Worm (Caenorhabditis elegans): ENCODE measurements around the gene F57C2.5.

Gene F57C2.5

ce11 chrII:14540551-14540950 is 12.5 kb upstream of the F57C2.5 start:
- TF ChIP-seq Y53F4B.3 (GFP tag; IDR thresholded peaks at IDR 0.05) (no peak), tbx-9 (tag; optimal IDR thresholded peaks at IDR 0.05; ENCODE audit: borderline replicate concordance) (no peak), rcor-1 (GFP tag; IDR thresholded peaks at IDR 0.05) (no peak), K12H6.12 (tag; optimal IDR thresholded peaks at IDR 0.05) (no peak), nfyb-1 (GFP tag; IDR thresholded peaks at IDR 0.05) (no peak), snpc-1.3 (tag; optimal IDR thresholded peaks at IDR 0.05; ENCODE audit: insufficient read depth) (no peak), lin-40 (tag; optimal IDR thresholded peaks at IDR 0.05) (no peak), mel-28 (tag; optimal IDR thresholded peaks at IDR 0.05; ENCODE audit: borderline replicate concordance) (no peak), zfh-2 (GFP tag; conservative IDR thresholded peaks at IDR 0.05) (no peak), rpc-1 (optimal IDR thresholded peaks at IDR 0.05) (no peak), rpc-1 (tag; optimal IDR thresholded peaks at IDR 0.05) (no peak), nhr-90 (tag; optimal IDR thresholded peaks at IDR 0.05) (no peak), pha-4 (tag; optimal IDR thresholded peaks at IDR 0.05) (no peak), madf-6 (GFP tag; IDR thresholded peaks at IDR 0.05) (no peak), ceh-27 (GFP tag; optimal IDR thresholded peaks at IDR 0.05) (no peak), snpc-3.4 (tag; optimal IDR thresholded peaks at IDR 0.05) (no peak), ztf-22 (GFP tag; optimal IDR thresholded peaks at IDR 0.05) (no peak), cebp-2 (GFP tag; IDR thresholded peaks at IDR 0.05) (no peak), B0336.3 (GFP tag; IDR thresholded peaks at IDR 0.05) (no peak), sea-2 (GFP tag; IDR thresholded peaks at IDR 0.05) (no peak)

- no peak for TF ChIP-seq die-1 (tag; optimal IDR thresholded peaks at IDR 0.05)
- no peak for TF ChIP-seq hrde-1 (tag; optimal IDR thresholded peaks at IDR 0.05; ENCODE audit: borderline replicate concordance)
- TF ChIP-seq B0261.1 (tag; optimal IDR thresholded peaks at IDR 0.05): no peak
- no peak for TF ChIP-seq fkh-3 (tag; optimal IDR thresholded peaks at IDR 0.05)
- TF ChIP-seq dpff-1 (tag; optimal IDR thresholded peaks at IDR 0.05): no peak
- no peak for TF ChIP-seq zfh-2 (GFP tag; conservative IDR thresholded peaks at IDR 0.05)
- TF ChIP-seq D2030.7 (GFP tag; IDR thresholded peaks at IDR 0.05): no peak
- no peak for TF ChIP-seq dox-1 (GFP tag; IDR thresholded peaks at IDR 0.05)
- TF ChIP-seq nhr-179 (tag; optimal IDR thresholded peaks at IDR 0.05): no peak
- no peak for TF ChIP-seq somi-1 (GFP tag; optimal IDR thresholded peaks at IDR 0.05)
- TF ChIP-seq T26A5.8 (tag; optimal IDR thresholded peaks at IDR 0.05): no peak
- TF ChIP-seq madf-10 (tag; optimal IDR thresholded peaks at IDR 0.05): no peak
- no peak for TF ChIP-seq ets-4 (GFP tag; optimal IDR thresholded peaks at IDR 0.05)
- TF ChIP-seq gei-17 (GFP tag; optimal IDR thresholded peaks at IDR 0.05): no peak
Observed at ce11 chrII:14537728-14538127, 9.7 kb upstream of the F57C2.5 start, which contains the start of the genes clec-147 and C04H5.7. Gene clec-147 (minus strand): TSS chrII:14537828. Gene C04H5.7 (plus strand): TSS chrII:14537946.

- TF ChIP-seq atf-7 (tag; optimal IDR thresholded peaks at IDR 0.05): no peak
- no peak for TF ChIP-seq chd-7 (tag; optimal IDR thresholded peaks at IDR 0.05)
- no peak for TF ChIP-seq cebp-1 (GFP tag; IDR thresholded peaks at IDR 0.05)
- no peak for TF ChIP-seq cebp-1 (tag; optimal IDR thresholded peaks at IDR 0.05)
- no peak for TF ChIP-seq F49E8.2 (tag; optimal IDR thresholded peaks at IDR 0.05; ENCODE audit: insufficient read depth)
- no peak for TF ChIP-seq F39B2.1 (GFP tag; IDR thresholded peaks at IDR 0.05)
- TF ChIP-seq F57C9.4 (tag; optimal IDR thresholded peaks at IDR 0.05): no peak
- no peak for TF ChIP-seq hsf-1 (GFP tag; IDR thresholded peaks at IDR 0.05)
Observed at ce11 chrII:14534000-14534399, 6.0 kb upstream of the F57C2.5 start, which contains the start of gene C04H5.1. Gene C04H5.1 (plus strand): TSS chrII:14534300.

Measured in whole organism, young adult.